Worm (Caenorhabditis elegans) whole organism, L1 larva: ENCODE measurements around the gene K08H2.4.
A peak's percentile ranks its signal among the peaks of the same experiment; 100 is the strongest.

Experiments used
- C04F5.9 ChIP-seq: sonication (generic microtip); optimal IDR thresholded peaks from 2 replicates; lab custom pipeline; 2016; ENCODE audit warnings: missing genetic modification characterization, missing compliant biosample characterization
- C16A3.4 ChIP-seq: fragments of 150-350 bp; optimal IDR thresholded peaks from 2 replicates; lab custom pipeline; 2014; ENCODE audit warnings: missing biosample characterization, missing genetic modification characterization
- F16B12.6 ChIP-seq: fragments of 150-350 bp; optimal IDR thresholded peaks from 2 replicates; lab custom pipeline; 2014; ENCODE audit warnings: missing biosample characterization, missing genetic modification characterization
- alr-1 ChIP-seq: fragments of 200-800 bp; sonication (Bioruptor generic); optimal IDR thresholded peaks from 2 replicates; lab custom pipeline; 2018; ENCODE audit warnings: borderline replicate concordance, mild to moderate bottlenecking, missing genetic modification characterization, missing compliant biosample characterization
- ama-1 ChIP-seq: fragments of 150-350 bp; optimal IDR thresholded peaks from 2 replicates; lab custom pipeline; 2014
- blmp-1 ChIP-seq: fragments of 150-350 bp; optimal IDR thresholded peaks from 2 replicates; lab custom pipeline; 2014; ENCODE audit warnings: missing biosample characterization, missing genetic modification characterization
- ceh-63 ChIP-seq: fragments of 200-800 bp; sonication (Bioruptor generic); optimal IDR thresholded peaks from 2 replicates; lab custom pipeline; 2018; ENCODE audit warnings: mild to moderate bottlenecking, missing genetic modification characterization, missing compliant biosample characterization
- ceh-82 ChIP-seq, 3 experiments: fragments of 150-350 bp in 1 of 3; sonication (generic microtip) in 2 of 3; optimal IDR thresholded peaks; 2 replicates each; lab custom pipeline; 2014 to 2017; ENCODE audit warnings: missing biosample characterization in 3 of 3, missing genetic modification characterization in 3 of 3
- ceh-88 ChIP-seq: fragments of 200-800 bp; sonication (Bioruptor generic); IDR thresholded peaks from 2 replicates; pipeline ENCODE4 v1.3.6; 2022; ENCODE audit warnings: missing genetic modification characterization, missing compliant biosample characterization
- ceh-90 ChIP-seq: sonication (generic microtip); optimal IDR thresholded peaks from 2 replicates; lab custom pipeline; 2016; ENCODE audit warnings: missing genetic modification characterization, missing compliant biosample characterization
- egl-13 ChIP-seq: sonication (generic microtip); optimal IDR thresholded peaks from 2 replicates; lab custom pipeline; 2016; ENCODE audit warnings: missing genotype, missing genetic modification reagents, missing genetic modification characterization, missing compliant biosample characterization
- egl-27 ChIP-seq, 2 experiments: fragments of 150-350 bp in 1 of 2; sonication (generic microtip); optimal IDR thresholded peaks; 3 replicates each; lab custom pipeline; 2017 to 2018; ENCODE audit warnings: missing biosample characterization in 2 of 2, missing genetic modification characterization in 2 of 2, missing genetic modification reagents in 2 of 2
- elt-2 ChIP-seq: sonication (generic microtip); optimal IDR thresholded peaks from 2 replicates; lab custom pipeline; 2016; ENCODE audit warnings: missing genetic modification characterization, mild to moderate bottlenecking, inconsistent platforms, missing compliant biosample characterization, missing genetic modification reagents
- elt-3 ChIP-seq, 6 experiments: fragments of 150-350 bp in 1 of 6; sonication (generic microtip); optimal IDR thresholded peaks; 2 replicates each; lab custom pipeline; 2017 to 2018; ENCODE audit warnings: missing biosample characterization in 6 of 6, missing genetic modification characterization in 6 of 6, inconsistent platforms in 1 of 6
- fkh-4 ChIP-seq: sonication (generic microtip); optimal IDR thresholded peaks from 2 replicates; lab custom pipeline; 2016; ENCODE audit warnings: missing compliant biosample characterization, missing genetic modification characterization, borderline replicate concordance
- isw-1 ChIP-seq: fragments of 200-800 bp; sonication (Bioruptor generic); IDR thresholded peaks from 2 replicates; pipeline ENCODE4 v1.3.6; 2022; ENCODE audit warnings: missing genetic modification characterization, missing compliant biosample characterization
- jun-1 ChIP-seq: fragments of 150-350 bp; optimal IDR thresholded peaks from 2 replicates; lab custom pipeline; 2014; ENCODE audit warnings: missing biosample characterization, missing genetic modification reagents, missing genetic modification characterization
- lin-13 ChIP-seq: fragments of 150-350 bp; optimal IDR thresholded peaks from 2 replicates; lab custom pipeline; 2014; ENCODE audit warnings: missing biosample characterization, missing genetic modification reagents, missing genetic modification characterization
- lin-15B ChIP-seq: fragments of 150-350 bp; sonication (generic microtip); optimal IDR thresholded peaks from 3 replicates; lab custom pipeline; 2014; ENCODE audit warnings: missing biosample characterization, missing genetic modification characterization
- lin-35 ChIP-seq, 2 experiments: fragments of 150-350 bp; optimal IDR thresholded peaks; 2 replicates each; lab custom pipeline; 2014; ENCODE audit warnings: missing biosample characterization in 2 of 2, missing genetic modification characterization in 2 of 2, missing genetic modification reagents in 2 of 2
- mdl-1 ChIP-seq, 2 experiments: fragments of 150-350 bp; optimal IDR thresholded peaks; 2 replicates each; lab custom pipeline; 2014 to 2017; ENCODE audit warnings: missing biosample characterization in 2 of 2, missing genetic modification characterization in 2 of 2, inconsistent platforms in 1 of 2
- nhr-11 ChIP-seq: fragments of 150-350 bp; optimal IDR thresholded peaks from 2 replicates; lab custom pipeline; 2014; ENCODE audit warnings: missing biosample characterization, missing genetic modification characterization
- nhr-19 ChIP-seq: fragments of 200-800 bp; sonication (Bioruptor generic); conservative IDR thresholded peaks from 2 replicates; pipeline ENCODE4 v1.3.6; 2022; ENCODE audit warnings: missing genetic modification characterization, missing compliant biosample characterization
- nhr-20 ChIP-seq: sonication (generic microtip); optimal IDR thresholded peaks from 2 replicates; lab custom pipeline; 2016; ENCODE audit warnings: mild to moderate bottlenecking, missing genetic modification characterization, missing compliant biosample characterization
- nhr-47 ChIP-seq: sonication (generic microtip); optimal IDR thresholded peaks from 2 replicates; lab custom pipeline; 2016; ENCODE audit warnings: mild to moderate bottlenecking, missing genetic modification characterization, moderate library complexity, missing compliant biosample characterization
- nhr-77 ChIP-seq: fragments of 150-350 bp; optimal IDR thresholded peaks from 2 replicates; lab custom pipeline; 2014; ENCODE audit warnings: missing biosample characterization, missing genetic modification characterization
- nhr-84 ChIP-seq: sonication (generic microtip); optimal IDR thresholded peaks from 2 replicates; lab custom pipeline; 2017; ENCODE audit warnings: missing biosample characterization, missing genetic modification characterization
- nhr-85 ChIP-seq: sonication (generic microtip); peaks from one replicate; lab custom pipeline; 2016; ENCODE audit warnings: missing genetic modification characterization, inconsistent platforms, missing compliant biosample characterization
- skn-1 ChIP-seq: fragments of 150-350 bp; optimal IDR thresholded peaks from 2 replicates; lab custom pipeline; 2014; ENCODE audit warnings: missing biosample characterization, missing genetic modification characterization
- sup-37 ChIP-seq: fragments of 200-800 bp; sonication (Bioruptor generic); optimal IDR thresholded peaks from 2 replicates; lab custom pipeline; 2018; ENCODE audit warnings: mild to moderate bottlenecking, missing genetic modification characterization, missing compliant biosample characterization
- unc-130 ChIP-seq: fragments of 150-350 bp; optimal IDR thresholded peaks from 2 replicates; lab custom pipeline; 2017; ENCODE audit warnings: missing biosample characterization, missing genetic modification characterization, inconsistent platforms
- unc-30 ChIP-seq: sonication (generic microtip); optimal IDR thresholded peaks from 2 replicates; lab custom pipeline; 2017; ENCODE audit warnings: missing biosample characterization, missing genetic modification characterization
- unc-62 ChIP-seq: fragments of 150-350 bp; optimal IDR thresholded peaks from 2 replicates; lab custom pipeline; 2014; ENCODE audit warnings: missing biosample characterization, missing genetic modification reagents, missing genetic modification characterization
- unc-86 ChIP-seq: sonication (generic microtip); optimal IDR thresholded peaks from 2 replicates; lab custom pipeline; 2016; ENCODE audit warnings: missing genetic modification characterization, missing compliant biosample characterization
- vab-15 ChIP-seq: sonication (generic microtip); optimal IDR thresholded peaks from 2 replicates; lab custom pipeline; 2017; ENCODE audit warnings: missing genotype, mild to moderate bottlenecking, missing genetic modification characterization, missing compliant biosample characterization
- xbp-1 ChIP-seq: sonication (generic microtip); optimal IDR thresholded peaks from 2 replicates; lab custom pipeline; 2016; ENCODE audit warnings: missing genetic modification characterization, missing compliant biosample characterization

Gene K08H2.4

DNA sequence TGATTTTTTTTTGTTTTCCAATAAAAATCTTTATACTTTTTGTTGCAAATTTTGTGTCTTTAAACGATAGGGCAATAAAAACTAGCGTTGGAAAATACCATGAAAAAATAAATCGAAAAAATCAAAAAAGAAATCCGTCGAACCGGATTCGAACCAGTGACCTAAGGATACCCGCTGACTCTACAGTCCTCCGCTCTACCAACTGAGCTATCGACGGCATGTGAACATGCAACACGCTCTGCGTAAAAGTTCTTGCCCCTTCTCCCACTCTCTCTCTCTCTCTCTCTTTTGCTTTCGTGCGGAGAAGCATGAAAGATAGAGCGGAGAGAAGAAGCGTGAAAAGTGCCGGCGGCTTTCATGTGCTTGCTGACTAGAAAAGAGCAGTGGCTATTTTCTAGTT is 26.3 kb downstream of the K08H2.4 start (continued):
- TF ChIP-seq nhr-20 (tag; lab: Kevin White, UChicago) = peak; percentile 68
- TF ChIP-seq blmp-1 = no peak
- peak; percentile 72 for TF ChIP-seq nhr-19
- TF ChIP-seq isw-1 = peak; percentile 16
- TF ChIP-seq xbp-1 = peak; percentile 43
- TF ChIP-seq skn-1 (tag; lab: Kevin White, UChicago) = peak; percentile 37

DNA sequence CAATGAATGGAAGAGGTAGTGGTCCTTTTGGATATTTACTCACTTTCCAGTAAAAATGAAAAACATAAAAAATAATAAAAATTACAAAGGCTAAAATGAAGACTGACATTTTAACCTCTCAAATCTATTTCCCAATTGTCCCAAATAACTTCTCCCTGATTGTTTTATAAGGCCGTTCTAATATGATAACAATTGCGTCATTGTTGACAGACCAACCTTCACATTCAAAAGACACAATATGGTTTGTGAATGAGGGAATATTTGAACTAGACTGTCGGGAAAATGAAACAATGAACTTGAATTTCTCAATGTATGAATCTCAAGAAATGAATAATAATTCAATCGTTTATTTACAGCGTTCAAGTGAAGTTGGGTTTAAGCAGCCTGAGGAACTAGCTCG is 28.9 kb downstream of the K08H2.4 start, which contains the start of gene cyp-14A1:
TSS of gene cyp-14A1 (minus strand) at position 126 of the 400 bp plus-strand sequence.
- TF ChIP-seq nhr-84 = no peak
- no peak for TF ChIP-seq ceh-90
- TF ChIP-seq unc-86 (tag; lab: Kevin White, UChicago) = no peak
- peak; percentile 45 for TF ChIP-seq nhr-85 (tag; lab: Kevin White, UChicago)
- TF ChIP-seq nhr-20 (tag; lab: Kevin White, UChicago) = peak; percentile 43
- no peak for TF ChIP-seq jun-1 (tag; lab: Kevin White, UChicago)
- TF ChIP-seq ama-1 (lab: Kevin White, UChicago) = no peak
- TF ChIP-seq egl-13 (tag; lab: Kevin White, UChicago) = no peak
- TF ChIP-seq sup-37 (GFP tag; lab: Kevin White, UChicago) = no peak
- TF ChIP-seq nhr-77 = no peak
- no peak for TF ChIP-seq vab-15 (tag; lab: Kevin White, UChicago)
- no peak for TF ChIP-seq unc-30 (tag; lab: Kevin White, UChicago)
- peak in 3 of 6 experiments; percentile 35 to 56 (median 48) for TF ChIP-seq elt-3 (tag; optimal IDR thresholded peaks at IDR 0.05; lab: Kevin White, UChicago)
- no peak for TF ChIP-seq alr-1 (tag; lab: Kevin White, UChicago)

DNA sequence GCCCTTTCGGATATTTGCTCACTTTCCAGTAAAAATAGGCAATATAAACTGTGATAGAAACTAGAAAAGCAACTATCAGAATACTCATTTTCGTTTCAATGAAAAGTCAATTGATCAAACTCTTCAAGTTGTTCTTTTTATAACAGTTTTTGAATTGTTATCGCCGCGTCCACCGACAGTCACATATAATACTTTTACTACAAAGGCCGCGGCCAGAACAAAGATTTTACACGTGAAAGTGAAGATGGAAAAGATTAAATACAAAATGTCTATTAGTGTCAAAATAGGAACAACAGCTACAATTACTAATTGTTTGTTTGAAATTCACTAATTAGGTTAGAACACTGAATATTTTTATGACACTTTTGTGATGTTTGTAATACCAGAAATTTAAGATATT is 31.3 kb downstream of the K08H2.4 start, which contains the start of gene cyp-14A2:
TSS of gene cyp-14A2 (minus strand) at position 101 of the 400 bp plus-strand sequence.
- no peak for TF ChIP-seq C04F5.9 (tag; lab: Kevin White, UChicago)
- no peak for TF ChIP-seq nhr-77
- no peak for TF ChIP-seq alr-1 (tag; lab: Kevin White, UChicago)
- no peak for TF ChIP-seq elt-2 (tag; lab: Kevin White, UChicago)
- peak; percentile 31 for TF ChIP-seq blmp-1
- TF ChIP-seq egl-27 (tag; optimal IDR thresholded peaks at IDR 0.05; lab: Kevin White, UChicago) = no peak
- TF ChIP-seq, all 84 proteins: peak for 1

DNA sequence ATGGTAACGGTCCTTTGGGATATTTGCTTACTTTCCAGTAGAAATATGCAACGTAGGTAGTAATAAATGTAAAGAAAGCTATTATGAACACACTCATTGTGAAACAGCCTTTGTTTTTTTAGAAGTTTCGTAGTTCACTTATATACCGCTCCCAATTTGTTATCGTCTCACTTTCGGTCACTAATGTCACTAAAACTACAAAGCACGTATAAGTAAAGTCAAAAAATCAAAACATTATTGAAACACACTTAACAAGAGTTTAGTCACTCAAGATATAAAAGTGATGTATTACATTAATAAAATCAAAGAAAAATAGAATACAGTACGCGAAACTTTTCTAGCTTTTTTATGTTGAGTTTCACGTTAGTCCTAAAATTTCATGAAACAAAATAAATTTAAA is 35.8 kb downstream of the K08H2.4 start, which contains the start of gene cyp-14A3:
TSS of gene cyp-14A3 (minus strand) at position 101 of the 400 bp plus-strand sequence.
- TF ChIP-seq nhr-19 = no peak
- TF ChIP-seq C16A3.4 = no peak

DNA sequence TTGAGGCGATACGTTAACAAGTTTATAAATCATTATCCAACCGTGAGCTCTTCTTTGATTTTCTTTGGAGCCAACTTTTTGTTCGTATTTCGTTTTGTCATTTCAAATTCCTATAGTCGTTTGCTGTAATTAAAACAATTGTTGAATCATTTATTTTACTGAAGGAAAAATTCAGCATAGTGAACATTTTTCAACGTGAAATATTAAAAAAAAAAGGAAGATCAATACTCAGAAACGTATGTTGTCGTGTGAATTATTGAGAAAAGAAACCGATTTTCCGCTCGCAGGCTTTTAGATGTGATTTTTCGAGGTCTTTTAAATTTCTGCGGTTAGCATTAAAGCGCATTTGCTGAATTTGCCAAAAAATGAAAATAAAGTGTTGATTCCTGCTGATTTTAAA is 40.6 kb downstream of the K08H2.4 start, which contains the start of gene phf-33:
TSS of gene phf-33 (minus strand) at position 101 of the 400 bp plus-strand sequence.
- TF ChIP-seq F16B12.6 (tag; lab: Kevin White, UChicago) = no peak
- TF ChIP-seq alr-1 (tag; lab: Kevin White, UChicago) = no peak
- TF ChIP-seq ceh-63 (GFP tag; lab: Kevin White, UChicago) = no peak
- no peak for TF ChIP-seq lin-35 (GFP tag; optimal IDR thresholded peaks at IDR 0.05; lab: Kevin White, UChicago)
- no peak for TF ChIP-seq nhr-47 (tag; lab: Kevin White, UChicago)
- no peak for TF ChIP-seq isw-1
- TF ChIP-seq ceh-82 (tag; optimal IDR thresholded peaks at IDR 0.05; lab: Kevin White, UChicago) = no peak
- TF ChIP-seq jun-1 (tag; lab: Kevin White, UChicago) = no peak
- no peak for TF ChIP-seq unc-62
- TF ChIP-seq lin-15B (tag; lab: Kevin White, UChicago) = no peak
- no peak for TF ChIP-seq blmp-1
- TF ChIP-seq unc-130 (tag; lab: Kevin White, UChicago) = no peak
- TF ChIP-seq mdl-1 (tag; optimal IDR thresholded peaks at IDR 0.05; lab: Kevin White, UChicago) = no peak
- TF ChIP-seq ama-1 (lab: Kevin White, UChicago) = no peak
- no peak for TF ChIP-seq ceh-88 (GFP tag; lab: Robert Waterston, UW)
- no peak for TF ChIP-seq nhr-11 (tag; lab: Kevin White, UChicago)
- TF ChIP-seq fkh-4 = no peak
- no peak for TF ChIP-seq lin-13
